Fruit fly (Drosophila melanogaster): ENCODE measurements around the gene Ho.

The Ho gene

DNA sequence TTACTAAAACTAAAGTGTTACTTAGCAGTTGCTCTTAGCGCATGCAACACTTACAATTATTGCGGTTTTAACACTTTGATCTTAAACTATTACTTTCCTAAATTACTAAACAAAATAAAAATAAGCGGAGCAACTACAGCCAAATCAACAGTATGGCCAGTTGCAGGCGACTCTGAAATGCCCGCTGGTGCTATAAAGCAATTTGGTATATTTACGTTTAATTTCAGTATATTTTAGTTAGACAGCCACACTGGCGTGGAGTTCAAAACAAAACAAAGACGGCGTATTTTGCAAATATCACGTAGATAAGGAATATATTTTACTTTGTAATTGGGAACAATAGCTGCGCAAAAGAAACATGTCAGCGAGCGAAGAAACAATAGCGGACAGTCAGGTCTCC is at the start of gene Ho, which contains the start of gene Taf12:
Gene Ho, plus strand, starts transcription at position 231 of the 400 bp plus-strand sequence.
Gene Taf12, minus strand, starts transcription at position 178 of the 400 bp plus-strand sequence.
- no peak for TF ChIP-seq CG16779 (tag; optimal IDR thresholded peaks at IDR 0.05)
- no peak for TF ChIP-seq lz (GFP tag; optimal IDR thresholded peaks at IDR 0.05)
- no peak for TF ChIP-seq CG34406 (GFP tag; optimal IDR thresholded peaks at IDR 0.05)
- peak; percentile 74 for TF ChIP-seq Eip78C (GFP tag)
- no peak for TF ChIP-seq OdsH (GFP tag; optimal IDR thresholded peaks at IDR 0.05)
- TF ChIP-seq vri (GFP tag; optimal IDR thresholded peaks at IDR 0.05): peak; percentile 37
- no peak for TF ChIP-seq CG11902 (GFP tag; optimal IDR thresholded peaks at IDR 0.05)
- no peak for TF ChIP-seq CG6792 (GFP tag; optimal IDR thresholded peaks at IDR 0.05)
- TF ChIP-seq CG6163 (GFP tag; IDR thresholded peaks at IDR 0.05): no peak; the same call in 2 of the 3 replicates
- no peak for TF ChIP-seq CG3032 (tag; optimal IDR thresholded peaks at IDR 0.05)
- TF ChIP-seq CG3919 (GFP tag; optimal IDR thresholded peaks at IDR 0.05): no peak
- no peak for TF ChIP-seq Eip75B (GFP tag; optimal IDR thresholded peaks at IDR 0.05)
- TF ChIP-seq Lpt (GFP tag; optimal IDR thresholded peaks at IDR 0.05): no peak
- TF ChIP-seq Hr38 (GFP tag; optimal IDR thresholded peaks at IDR 0.05): no peak
- TF ChIP-seq CG1621 (tag; optimal IDR thresholded peaks at IDR 0.05): no peak
- TF ChIP-seq fkh (GFP tag; optimal IDR thresholded peaks at IDR 0.05): peak; percentile 54
- TF ChIP-seq pdm3 (GFP tag; optimal IDR thresholded peaks at IDR 0.05): no peak
- peak; percentile 70 for TF ChIP-seq svp (GFP tag)
- no peak for TF ChIP-seq CG10669 (GFP tag; optimal IDR thresholded peaks at IDR 0.05)
- TF ChIP-seq dsx (GFP tag; optimal IDR thresholded peaks at IDR 0.05; ENCODE audit: poor library complexity, severe bottlenecking): no peak
- no peak for TF ChIP-seq fd85E (GFP tag; optimal IDR thresholded peaks at IDR 0.05)
- TF ChIP-seq Sox102F (GFP tag; optimal IDR thresholded peaks at IDR 0.05): no peak
- no peak for TF ChIP-seq CG4318 (GFP tag; optimal IDR thresholded peaks at IDR 0.05)
- peak; percentile 98 for TF ChIP-seq Sox14 (GFP tag; optimal IDR thresholded peaks at IDR 0.05)
- no peak for TF ChIP-seq Sox15 (GFP tag; optimal IDR thresholded peaks at IDR 0.05)
- no peak for TF ChIP-seq CG6808 (GFP tag; optimal IDR thresholded peaks at IDR 0.05)
- TF ChIP-seq achi (GFP tag; optimal IDR thresholded peaks at IDR 0.05): no peak
- no peak for TF ChIP-seq CG6854 (GFP tag; optimal IDR thresholded peaks at IDR 0.05)
- TF ChIP-seq esn (GFP tag; optimal IDR thresholded peaks at IDR 0.05): peak; percentile 21
- TF ChIP-seq Ets96B (tag; optimal IDR thresholded peaks at IDR 0.05): no peak
- no peak for TF ChIP-seq CG11762 (GFP tag; optimal IDR thresholded peaks at IDR 0.05; ENCODE audit: insufficient read depth)

dm6 chr3R:11637586-11637985 is 42.0 kb upstream of the Ho start:
- TF ChIP-seq Ets96B (tag; optimal IDR thresholded peaks at IDR 0.05) (no peak), vri (GFP tag; optimal IDR thresholded peaks at IDR 0.05) (peak; percentile 78)

dm6 chr3R:11639946-11640588 is 39.5 kb upstream of the Ho start:
- no peak for TF ChIP-seq eg (GFP tag; IDR thresholded peaks at IDR 0.05)
- peak; percentile 88 for TF ChIP-seq fkh (GFP tag; optimal IDR thresholded peaks at IDR 0.05)
- peak; percentile 23 for TF ChIP-seq esn (GFP tag; optimal IDR thresholded peaks at IDR 0.05)
- TF ChIP-seq Met (GFP tag; optimal IDR thresholded peaks at IDR 0.05): no peak
- no peak for TF ChIP-seq spab (GFP tag; optimal IDR thresholded peaks at IDR 0.05)
- no peak for TF ChIP-seq Lpt (GFP tag; optimal IDR thresholded peaks at IDR 0.05)
- TF ChIP-seq topi (GFP tag; optimal IDR thresholded peaks at IDR 0.05): no peak
- TF ChIP-seq Eip78C (GFP tag): peak; percentile 31
- peak; percentile 93 for TF ChIP-seq vri (GFP tag; optimal IDR thresholded peaks at IDR 0.05)
- TF ChIP-seq Hr38 (GFP tag; optimal IDR thresholded peaks at IDR 0.05): no peak
- no peak for TF ChIP-seq CG8319 (GFP tag; optimal IDR thresholded peaks at IDR 0.05)
- TF ChIP-seq lz (GFP tag; optimal IDR thresholded peaks at IDR 0.05): no peak
- 0 out of 3 replicates have a peak, but pooled peaks have one; percentile 23 for TF ChIP-seq CG8119 (GFP tag; IDR thresholded peaks at IDR 0.05)
- TF ChIP-seq CG16779 (tag; optimal IDR thresholded peaks at IDR 0.05): no peak
- TF ChIP-seq OdsH (GFP tag; optimal IDR thresholded peaks at IDR 0.05): no peak
- TF ChIP-seq CG31627 (GFP tag; optimal IDR thresholded peaks at IDR 0.05): peak; percentile 7
- no peak for TF ChIP-seq ss (GFP tag; optimal IDR thresholded peaks at IDR 0.05)
- peak; percentile 40 for TF ChIP-seq Eip93F (GFP tag; optimal IDR thresholded peaks at IDR 0.05)
- no peak for TF ChIP-seq Sox102F (GFP tag; optimal IDR thresholded peaks at IDR 0.05)
- TF ChIP-seq Blimp-1 (GFP tag; optimal IDR thresholded peaks at IDR 0.05): no peak
- TF ChIP-seq pdm3 (GFP tag; optimal IDR thresholded peaks at IDR 0.05): no peak
- TF ChIP-seq Ets21C (GFP tag; optimal IDR thresholded peaks at IDR 0.05): no peak
- no peak for TF ChIP-seq Sox15 (GFP tag; optimal IDR thresholded peaks at IDR 0.05)
- TF ChIP-seq Eip75B (GFP tag; optimal IDR thresholded peaks at IDR 0.05): no peak
- TF ChIP-seq CG6792 (GFP tag; optimal IDR thresholded peaks at IDR 0.05): no peak
- TF ChIP-seq CG4318 (GFP tag; optimal IDR thresholded peaks at IDR 0.05): no peak
- no peak for TF ChIP-seq CG6276 (GFP tag; optimal IDR thresholded peaks at IDR 0.05)
